Worm (Caenorhabditis elegans) whole organism, L2 larva: ENCODE results near the gene chil-14.

Experiments used
- C34F6.9 ChIP-seq: fragments of 150-350 bp; optimal IDR thresholded peaks from 2 replicates; lab custom pipeline; 2014; ENCODE audit warnings: missing biosample characterization, missing genetic modification characterization
- F13H6.1 ChIP-seq: sonication (generic microtip); optimal IDR thresholded peaks from 2 replicates; lab custom pipeline; 2016; ENCODE audit warnings: missing genetic modification characterization, missing compliant biosample characterization
- R02D3.7 ChIP-seq: fragments of 150-350 bp; optimal IDR thresholded peaks from 2 replicates; lab custom pipeline; 2014; ENCODE audit warnings: missing biosample characterization, missing genetic modification characterization
- Y55F3AM.14 ChIP-seq: fragments of 200-800 bp; sonication (Bioruptor generic); optimal IDR thresholded peaks from 2 replicates; lab custom pipeline; 2018; ENCODE audit warnings: mild to moderate bottlenecking, missing genetic modification characterization, missing compliant biosample characterization
- ZK546.5 ChIP-seq: sonication (generic microtip); optimal IDR thresholded peaks from 2 replicates; lab custom pipeline; 2017; ENCODE audit warnings: missing biosample characterization, missing genetic modification characterization
- alr-1 ChIP-seq: fragments of 150-350 bp; optimal IDR thresholded peaks from 2 replicates; lab custom pipeline; 2014; ENCODE audit warnings: missing biosample characterization, missing genetic modification characterization
- aly-2 ChIP-seq: fragments of 150-350 bp; optimal IDR thresholded peaks from 2 replicates; lab custom pipeline; 2014; ENCODE audit warnings: missing biosample characterization, missing genetic modification characterization
- ama-1 ChIP-seq: fragments of 150-350 bp; optimal IDR thresholded peaks from 2 replicates; lab custom pipeline; 2018; ENCODE audit warnings: inconsistent platforms
- blmp-1 ChIP-seq: sonication (generic microtip); optimal IDR thresholded peaks from 2 replicates; lab custom pipeline; 2017; ENCODE audit warnings: missing genetic modification characterization, mild to moderate bottlenecking, missing compliant biosample characterization, antibody characterized with exemption, moderate library complexity; ENCODE audit not compliant: insufficient read depth
- ceh-82 ChIP-seq: fragments of 150-350 bp; optimal IDR thresholded peaks from 2 replicates; lab custom pipeline; 2014; ENCODE audit warnings: missing biosample characterization, missing genetic modification characterization
- crh-2 ChIP-seq: sonication (generic microtip); optimal IDR thresholded peaks from 2 replicates; lab custom pipeline; 2017; ENCODE audit warnings: missing biosample characterization, missing genetic modification characterization
- dmd-4 ChIP-seq: sonication (generic microtip); optimal IDR thresholded peaks from 2 replicates; lab custom pipeline; 2017; ENCODE audit warnings: missing biosample characterization, missing genetic modification characterization
- egl-27 ChIP-seq: sonication (generic microtip); optimal IDR thresholded peaks from 3 replicates; lab custom pipeline; 2017; ENCODE audit warnings: missing biosample characterization, missing genetic modification reagents, missing genetic modification characterization
- elt-1 ChIP-seq: fragments of 150-350 bp; optimal IDR thresholded peaks from 2 replicates; lab custom pipeline; 2014; ENCODE audit warnings: missing biosample characterization, missing genetic modification characterization
- elt-3 ChIP-seq: sonication (generic microtip); optimal IDR thresholded peaks from 2 replicates; lab custom pipeline; 2017; ENCODE audit warnings: missing biosample characterization, missing genetic modification characterization
- fos-1 ChIP-seq: fragments of 150-350 bp; optimal IDR thresholded peaks from 2 replicates; lab custom pipeline; 2014; ENCODE audit warnings: missing biosample characterization, missing genetic modification characterization
- gmeb-1 ChIP-seq: fragments of 150-350 bp; optimal IDR thresholded peaks from 2 replicates; lab custom pipeline; 2014; ENCODE audit warnings: missing biosample characterization, missing genetic modification characterization
- lin-11 ChIP-seq: fragments of 150-350 bp; sonication (generic microtip); optimal IDR thresholded peaks from 2 replicates; lab custom pipeline; 2014; ENCODE audit warnings: missing biosample characterization, missing genetic modification characterization, inconsistent platforms, mixed read lengths
- lin-39 ChIP-seq: fragments of 150-350 bp; optimal IDR thresholded peaks from 2 replicates; lab custom pipeline; 2014; ENCODE audit warnings: missing biosample characterization, missing genetic modification reagents, missing genetic modification characterization
- lsy-2 ChIP-seq, 2 experiments: fragments of 150-350 bp in 1 of 2; sonication (generic microtip) in 1 of 2; optimal IDR thresholded peaks; 2 replicates each; lab custom pipeline; 2014 to 2017; ENCODE audit warnings: missing biosample characterization in 2 of 2, missing genetic modification characterization in 2 of 2
- mbf-1 ChIP-seq: sonication (generic microtip); optimal IDR thresholded peaks from 2 replicates; lab custom pipeline; 2017; ENCODE audit warnings: missing biosample characterization, missing genetic modification characterization
- mdl-1 ChIP-seq, 2 experiments: fragments of 150-350 bp in 1 of 2; sonication (generic microtip) in 1 of 2; optimal IDR thresholded peaks; 2 replicates each; lab custom pipeline; 2017; ENCODE audit warnings: missing biosample characterization in 2 of 2, missing genetic modification characterization in 2 of 2
- nhr-11 ChIP-seq: fragments of 150-350 bp; optimal IDR thresholded peaks from 2 replicates; lab custom pipeline; 2014; ENCODE audit warnings: missing biosample characterization, missing genetic modification characterization
- nhr-12 ChIP-seq: fragments of 150-350 bp; optimal IDR thresholded peaks from 2 replicates; lab custom pipeline; 2014; ENCODE audit warnings: missing biosample characterization, missing genetic modification characterization
- nhr-129 ChIP-seq: fragments of 150-350 bp; optimal IDR thresholded peaks from 2 replicates; lab custom pipeline; 2014; ENCODE audit warnings: missing biosample characterization, missing genetic modification characterization
- nhr-237 ChIP-seq: fragments of 150-350 bp; optimal IDR thresholded peaks from 2 replicates; lab custom pipeline; 2014; ENCODE audit warnings: missing biosample characterization, missing genetic modification characterization
- nhr-25 ChIP-seq: fragments of 150-350 bp; sonication (generic microtip); optimal IDR thresholded peaks from 3 replicates; lab custom pipeline; 2014; ENCODE audit warnings: missing biosample characterization, missing genetic modification characterization
- nhr-77 ChIP-seq: fragments of 150-350 bp; optimal IDR thresholded peaks from 2 replicates; lab custom pipeline; 2014; ENCODE audit warnings: missing biosample characterization, missing genetic modification characterization
- peb-1 ChIP-seq: fragments of 150-350 bp; optimal IDR thresholded peaks from 2 replicates; lab custom pipeline; 2014; ENCODE audit warnings: missing biosample characterization, missing genetic modification characterization
- skn-1 ChIP-seq: sonication (generic microtip); optimal IDR thresholded peaks from 2 replicates; lab custom pipeline; 2017; ENCODE audit warnings: missing biosample characterization, missing genetic modification characterization
- sma-9 ChIP-seq, 2 experiments: fragments of 150-350 bp in 1 of 2; sonication (generic microtip) in 1 of 2; optimal IDR thresholded peaks; 2 replicates each; lab custom pipeline; 2014 to 2016; ENCODE audit warnings: missing genetic modification characterization in 2 of 2, mild to moderate bottlenecking in 1 of 2, missing biosample characterization in 1 of 2, missing compliant biosample characterization in 1 of 2, missing genetic modification reagents in 1 of 2, moderate library complexity in 1 of 2
- snpc-4 ChIP-seq: fragments of 150-350 bp; optimal IDR thresholded peaks from 2 replicates; lab custom pipeline; 2014; ENCODE audit warnings: missing biosample characterization, missing genetic modification characterization
- unc-55 ChIP-seq: fragments of 150-350 bp; sonication (generic microtip); optimal IDR thresholded peaks from 3 replicates; lab custom pipeline; 2014; ENCODE audit warnings: missing biosample characterization, missing genetic modification reagents, missing genetic modification characterization
- unc-62 ChIP-seq: fragments of 150-350 bp; optimal IDR thresholded peaks from 2 replicates; lab custom pipeline; 2014; ENCODE audit warnings: missing biosample characterization, missing genetic modification reagents, missing genetic modification characterization
- zag-1 ChIP-seq: fragments of 150-350 bp; optimal IDR thresholded peaks from 2 replicates; lab custom pipeline; 2014; ENCODE audit warnings: missing biosample characterization, missing genetic modification characterization
- ztf-1 ChIP-seq: fragments of 200-800 bp; sonication (Bioruptor generic); conservative IDR thresholded peaks from 2 replicates; pipeline ENCODE4 v1.3.6; 2022; ENCODE audit warnings: missing genetic modification characterization, missing compliant biosample characterization
- ztf-11 ChIP-seq: sonication (generic microtip); optimal IDR thresholded peaks from 2 replicates; lab custom pipeline; 2017; ENCODE audit warnings: missing biosample characterization, missing genetic modification characterization
- ztf-4 ChIP-seq: fragments of 150-350 bp; optimal IDR thresholded peaks from 2 replicates; lab custom pipeline; 2014; ENCODE audit warnings: missing biosample characterization, missing genetic modification characterization

The chil-14 gene

DNA sequence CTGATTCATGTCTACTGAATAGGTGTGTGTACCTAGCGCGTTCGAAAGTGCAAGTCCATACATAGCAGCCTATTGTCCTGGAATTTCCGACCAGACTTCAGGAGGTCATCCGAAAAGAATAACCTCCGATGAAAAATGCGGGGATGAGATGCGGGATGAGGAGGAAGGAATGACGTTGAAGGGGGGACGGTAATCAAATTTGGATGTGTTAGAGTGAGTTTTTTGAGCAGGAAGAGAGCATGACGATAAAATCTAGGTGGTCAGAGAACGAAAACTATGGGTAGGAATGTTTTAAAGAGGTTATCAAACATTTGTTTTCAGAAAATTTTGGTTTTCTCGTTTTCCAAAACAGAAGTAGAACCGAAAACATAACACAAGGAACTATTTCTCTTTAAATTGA, 31.2 kb downstream of the chil-14 start:
- no peak for TF ChIP-seq dmd-4 (tag; lab: Kevin White, UChicago)
- no peak for TF ChIP-seq egl-27 (tag; lab: Kevin White, UChicago)
- peak; percentile 28 for TF ChIP-seq sma-9 (GFP tag; optimal IDR thresholded peaks at IDR 0.05; lab: Kevin White, UChicago)
- TF ChIP-seq sma-9 (tag; optimal IDR thresholded peaks at IDR 0.05; lab: Kevin White, UChicago) = no peak
- no peak for TF ChIP-seq aly-2
- TF ChIP-seq lin-11 = no peak
- no peak for TF ChIP-seq C34F6.9

DNA sequence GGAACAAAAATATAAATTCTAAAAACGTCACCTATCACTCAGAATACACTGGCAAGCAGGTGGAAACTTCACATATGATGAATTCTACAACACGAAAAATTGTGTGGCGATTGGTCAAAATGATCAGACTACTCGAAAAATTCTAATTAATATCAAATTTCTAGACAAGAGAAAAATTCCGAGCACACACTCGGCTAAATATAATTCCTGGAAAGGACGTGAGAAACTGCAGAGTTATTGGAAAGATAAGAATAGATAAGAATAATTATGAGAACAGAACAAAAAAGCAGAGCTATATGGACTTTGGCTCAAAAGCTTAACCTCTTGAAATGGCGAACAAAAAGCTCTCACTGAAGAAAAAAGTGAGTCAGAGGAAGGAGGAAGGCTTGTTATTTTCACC, 32.4 kb downstream of the chil-14 start:
- TF ChIP-seq mbf-1 (tag; lab: Kevin White, UChicago) = no peak
- TF ChIP-seq zag-1 (tag; lab: Kevin White, UChicago) = no peak
- TF ChIP-seq ama-1 (lab: Kevin White, UChicago) = no peak
- no peak for TF ChIP-seq C34F6.9
- no peak for TF ChIP-seq ztf-11 (tag; lab: Kevin White, UChicago)
- TF ChIP-seq snpc-4 (tag; lab: Kevin White, UChicago) = no peak
- no peak for TF ChIP-seq unc-62 (GFP tag; lab: Kevin White, UChicago)

DNA sequence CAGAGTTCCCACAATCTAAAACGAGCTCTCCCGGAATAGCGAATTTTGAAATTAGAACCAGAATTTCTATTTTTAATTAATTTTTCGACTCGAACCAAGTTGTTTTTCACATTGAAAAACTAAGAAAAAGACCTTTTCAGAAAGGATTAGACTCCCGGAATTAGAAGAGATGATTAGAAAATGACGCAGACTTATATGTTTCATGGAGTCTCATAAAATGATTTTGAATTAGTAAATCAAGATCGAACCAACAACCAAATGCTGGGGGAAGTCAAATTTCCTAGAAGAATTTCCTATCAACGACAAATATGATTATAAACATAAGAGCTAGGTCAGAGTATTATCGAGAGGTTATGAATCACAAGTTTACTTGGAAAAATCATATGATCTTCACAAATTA, 33.8 kb downstream of the chil-14 start:
- TF ChIP-seq peb-1 (tag; lab: Kevin White, UChicago) = no peak
- no peak for TF ChIP-seq Y55F3AM.14 (GFP tag; lab: Kevin White, UChicago)
- peak; percentile 14 for TF ChIP-seq C34F6.9
- TF ChIP-seq fos-1 (tag; lab: Kevin White, UChicago) = no peak

DNA sequence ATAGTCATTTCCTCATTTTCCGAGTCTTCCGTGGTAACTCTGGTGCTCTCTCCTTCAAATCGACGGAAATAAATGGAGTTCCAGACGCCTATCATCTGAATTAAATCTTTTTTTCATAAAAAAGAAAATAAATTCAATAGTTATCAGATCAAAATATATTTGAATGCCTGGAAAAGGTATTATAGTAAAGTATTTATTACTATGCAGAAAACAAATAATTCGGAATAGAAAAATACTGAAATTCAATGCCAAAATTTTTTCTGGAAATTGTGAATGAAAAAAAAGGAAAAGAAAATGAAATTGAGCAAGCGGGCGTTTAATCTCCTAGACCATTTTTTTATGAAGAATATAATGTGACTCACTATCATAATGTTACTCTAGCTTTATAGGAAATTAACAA, 36.6 kb downstream of the chil-14 start, which contains the start of gene C38C3.6:
TSS of gene C38C3.6 (minus strand) at position 101 of the 400 bp plus-strand sequence.
- TF ChIP-seq aly-2 (no peak), Y55F3AM.14 (GFP tag; lab: Kevin White, UChicago) (no peak), mbf-1 (tag; lab: Kevin White, UChicago) (no peak), lin-39 (no peak), unc-62 (GFP tag; lab: Kevin White, UChicago) (no peak), dmd-4 (tag; lab: Kevin White, UChicago) (no peak), crh-2 (tag; lab: Kevin White, UChicago) (no peak), fos-1 (tag; lab: Kevin White, UChicago) (no peak), F13H6.1 (tag; lab: Kevin White, UChicago) (no peak), gmeb-1 (tag; lab: Kevin White, UChicago) (no peak), elt-1 (tag; lab: Kevin White, UChicago) (no peak), nhr-12 (no peak)

DNA sequence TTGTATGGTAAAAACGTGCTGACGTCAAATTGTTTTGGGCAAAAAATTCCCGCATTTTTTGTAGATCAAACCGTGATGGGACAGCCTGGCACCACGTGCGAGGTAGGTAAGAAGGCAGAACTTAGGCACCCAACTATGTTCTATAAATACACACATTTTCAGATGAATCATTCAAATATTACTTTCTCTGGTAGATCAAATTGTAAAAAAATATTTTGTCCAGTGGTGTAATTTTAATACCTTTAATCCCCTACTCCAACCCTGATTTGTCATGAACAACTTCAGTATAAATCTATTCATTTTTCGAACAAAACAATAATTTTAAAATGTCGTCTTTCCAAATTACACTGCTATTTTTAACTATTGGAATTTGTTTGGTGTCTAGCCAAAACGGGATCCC, 39.6 kb downstream of the chil-14 start, which contains the start of gene spig-7:
TSS of gene spig-7 (plus strand) at position 301 of the 400 bp plus-strand sequence.
- TF ChIP-seq elt-3 = no peak
- no peak for TF ChIP-seq skn-1 (tag; lab: Kevin White, UChicago)
- TF ChIP-seq nhr-11 = no peak
- no peak for TF ChIP-seq lsy-2 (tag; optimal IDR thresholded peaks at IDR 0.05; lab: Kevin White, UChicago)
- TF ChIP-seq ztf-11 (tag; lab: Kevin White, UChicago) = no peak
- no peak for TF ChIP-seq mbf-1 (tag; lab: Kevin White, UChicago)
- no peak for TF ChIP-seq nhr-12
- no peak for TF ChIP-seq nhr-129 (tag; lab: Kevin White, UChicago)
- TF ChIP-seq lin-11 = no peak
- TF ChIP-seq snpc-4 (tag; lab: Kevin White, UChicago) = no peak
- TF ChIP-seq nhr-77 (tag; lab: Kevin White, UChicago) = no peak
- no peak for TF ChIP-seq ZK546.5 (tag; lab: Kevin White, UChicago)
- no peak for TF ChIP-seq aly-2
- no peak for TF ChIP-seq crh-2 (tag; lab: Kevin White, UChicago)
- TF ChIP-seq unc-55 (GFP tag; lab: Kevin White, UChicago) = no peak
- TF ChIP-seq ama-1 (lab: Kevin White, UChicago) = no peak
- no peak for TF ChIP-seq nhr-237
- no peak for TF ChIP-seq nhr-25

DNA sequence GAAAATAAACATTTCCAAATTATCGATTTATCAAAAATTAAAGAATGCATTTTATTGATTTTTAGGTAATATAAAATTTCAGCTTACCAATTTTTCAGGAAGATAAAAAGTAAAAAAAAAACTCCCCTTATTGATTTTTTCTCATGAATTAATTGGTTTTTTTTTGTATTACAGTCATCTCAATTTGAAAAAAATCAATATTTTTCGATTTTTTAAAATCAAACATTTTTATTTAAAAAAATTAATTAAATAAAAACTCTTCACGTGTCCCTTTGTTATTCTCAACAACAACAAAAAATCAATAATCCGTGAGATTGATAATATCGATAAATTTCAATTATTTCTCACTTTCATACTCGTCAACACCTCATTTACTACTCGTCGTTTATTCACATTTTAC, 40.5 kb downstream of the chil-14 start, which contains the start of gene C38C3.3:
TSS of gene C38C3.3 (plus strand) at position 301 of the 400 bp plus-strand sequence.
- TF ChIP-seq gmeb-1 (tag; lab: Kevin White, UChicago) (no peak), mdl-1 (tag; optimal IDR thresholded peaks at IDR 0.05; lab: Kevin White, UChicago) (no peak), ztf-1 (GFP tag; lab: Robert Waterston, UW) (no peak), zag-1 (tag; lab: Kevin White, UChicago) (no peak), aly-2 (no peak), ztf-4 (tag; lab: Kevin White, UChicago) (no peak), elt-3 (no peak), R02D3.7 (tag; lab: Kevin White, UChicago) (no peak), Y55F3AM.14 (GFP tag; lab: Kevin White, UChicago) (no peak), alr-1 (tag; lab: Kevin White, UChicago) (no peak), ceh-82 (tag; lab: Kevin White, UChicago) (no peak), dmd-4 (tag; lab: Kevin White, UChicago) (no peak), blmp-1 (tag; lab: Kevin White, UChicago) (no peak), nhr-12 (no peak), nhr-25 (no peak), F13H6.1 (tag; lab: Kevin White, UChicago) (no peak), crh-2 (tag; lab: Kevin White, UChicago) (no peak), unc-62 (GFP tag; lab: Kevin White, UChicago) (no peak)
- TF ChIP-seq, all 48 proteins: peak for 0
